Worm (Caenorhabditis elegans) whole organism, L3 larva: ENCODE data around the gene sre-2.

Experiments
- R02D3.7 ChIP-seq: fragments of 150-350 bp; optimal IDR thresholded peaks from 2 replicates; lab custom pipeline; 2014; ENCODE audit warnings: missing biosample characterization, missing genetic modification characterization
- ZK546.5 ChIP-seq: sonication (generic microtip); optimal IDR thresholded peaks from 2 replicates; lab custom pipeline; 2017; ENCODE audit warnings: missing biosample characterization, missing genetic modification characterization
- aly-2 ChIP-seq: fragments of 150-350 bp; optimal IDR thresholded peaks from 2 replicates; lab custom pipeline; 2014; ENCODE audit warnings: missing biosample characterization, missing genetic modification characterization
- ama-1 ChIP-seq: fragments of 150-350 bp; optimal IDR thresholded peaks from 2 replicates; lab custom pipeline; 2018
- ceh-16 ChIP-seq: sonication (generic microtip); optimal IDR thresholded peaks from 2 replicates; lab custom pipeline; 2017; ENCODE audit warnings: missing biosample characterization, missing genetic modification characterization
- ceh-28 ChIP-seq: fragments of 150-350 bp; optimal IDR thresholded peaks from 2 replicates; lab custom pipeline; 2014; ENCODE audit warnings: missing biosample characterization, missing genetic modification reagents, missing genetic modification characterization
- ceh-82 ChIP-seq: fragments of 150-350 bp; optimal IDR thresholded peaks from 2 replicates; lab custom pipeline; 2014; ENCODE audit warnings: missing biosample characterization, missing genetic modification characterization
- ceh-9 ChIP-seq: sonication (generic microtip); optimal IDR thresholded peaks from 2 replicates; lab custom pipeline; 2018; ENCODE audit warnings: missing biosample characterization, missing genetic modification characterization
- daf-12 ChIP-seq: fragments of 150-350 bp; optimal IDR thresholded peaks from 2 replicates; lab custom pipeline; 2014; ENCODE audit warnings: missing biosample characterization, missing genetic modification reagents, missing genetic modification characterization
- egl-27 ChIP-seq: sonication (generic microtip); optimal IDR thresholded peaks from 4 replicates; lab custom pipeline; 2017; ENCODE audit warnings: missing biosample characterization, missing genetic modification reagents, missing genetic modification characterization
- egl-5 ChIP-seq: fragments of 150-350 bp; optimal IDR thresholded peaks from 2 replicates; lab custom pipeline; 2017; ENCODE audit warnings: missing biosample characterization, missing genetic modification reagents, missing genetic modification characterization, inconsistent platforms
- elt-1 ChIP-seq: fragments of 150-350 bp; optimal IDR thresholded peaks from 2 replicates; lab custom pipeline; 2014; ENCODE audit warnings: missing biosample characterization, missing genetic modification characterization
- elt-2 ChIP-seq: sonication (generic microtip); optimal IDR thresholded peaks from 2 replicates; lab custom pipeline; 2016; ENCODE audit warnings: missing genetic modification reagents, mild to moderate bottlenecking, missing genetic modification characterization, missing compliant biosample characterization
- elt-3 ChIP-seq, 3 experiments: fragments of 150-350 bp in 1 of 3; sonication (generic microtip) in 2 of 3; optimal IDR thresholded peaks; 2 replicates in 2 of 3; 4 replicates in 1 of 3; lab custom pipeline; 2014 to 2017; ENCODE audit warnings: missing biosample characterization in 3 of 3, missing genetic modification characterization in 3 of 3
- eor-1 ChIP-seq, 2 experiments: fragments of 150-350 bp; optimal IDR thresholded peaks; 2 replicates each; lab custom pipeline; 2014 to 2018; ENCODE audit warnings: missing biosample characterization in 2 of 2, missing genetic modification characterization in 2 of 2
- fkh-10 ChIP-seq: sonication (generic microtip); optimal IDR thresholded peaks from 2 replicates; lab custom pipeline; 2017; ENCODE audit warnings: missing biosample characterization, missing genetic modification reagents, missing genetic modification characterization
- fkh-2 ChIP-seq: fragments of 150-350 bp; optimal IDR thresholded peaks from 2 replicates; lab custom pipeline; 2014; ENCODE audit warnings: missing biosample characterization, missing genetic modification reagents, missing genetic modification characterization
- fos-1 ChIP-seq: fragments of 150-350 bp; optimal IDR thresholded peaks from 2 replicates; lab custom pipeline; 2014; ENCODE audit warnings: missing biosample characterization, missing genetic modification characterization
- hmg-11 ChIP-seq: sonication (generic microtip); optimal IDR thresholded peaks from 2 replicates; lab custom pipeline; 2016; ENCODE audit warnings: missing genetic modification characterization, missing compliant biosample characterization
- jun-1 ChIP-seq: fragments of 150-350 bp; optimal IDR thresholded peaks from 2 replicates; lab custom pipeline; 2014; ENCODE audit warnings: missing biosample characterization, missing genetic modification reagents, missing genetic modification characterization
- lin-15B ChIP-seq: fragments of 150-350 bp; optimal IDR thresholded peaks from 2 replicates; lab custom pipeline; 2014; ENCODE audit warnings: missing biosample characterization, missing genetic modification characterization
- lin-39 ChIP-seq: fragments of 150-350 bp; optimal IDR thresholded peaks from 2 replicates; lab custom pipeline; 2018; ENCODE audit warnings: missing biosample characterization, missing genetic modification reagents, missing genetic modification characterization
- lsy-12 ChIP-seq: sonication (generic microtip); optimal IDR thresholded peaks from 2 replicates; lab custom pipeline; 2016; ENCODE audit warnings: mild to moderate bottlenecking, missing genetic modification characterization, missing compliant biosample characterization
- mdl-1 ChIP-seq: fragments of 150-350 bp; optimal IDR thresholded peaks from 2 replicates; lab custom pipeline; 2014; ENCODE audit warnings: missing biosample characterization, missing genetic modification characterization
- mml-1 ChIP-seq: fragments of 150-350 bp; sonication (generic microtip); optimal IDR thresholded peaks from 3 replicates; lab custom pipeline; 2014; ENCODE audit warnings: missing biosample characterization, missing genetic modification characterization
- nfya-1 ChIP-seq: sonication (generic microtip); optimal IDR thresholded peaks from 2 replicates; lab custom pipeline; 2017; ENCODE audit warnings: missing genetic modification characterization, mild to moderate bottlenecking, missing compliant biosample characterization, antibody characterized with exemption, moderate library complexity; ENCODE audit not compliant: insufficient read depth
- nhr-11 ChIP-seq: fragments of 150-350 bp; optimal IDR thresholded peaks from 2 replicates; lab custom pipeline; 2014; ENCODE audit warnings: missing biosample characterization, missing genetic modification characterization
- nhr-12 ChIP-seq: fragments of 150-350 bp; optimal IDR thresholded peaks from 2 replicates; lab custom pipeline; 2014; ENCODE audit warnings: missing biosample characterization, missing genetic modification characterization
- nhr-23 ChIP-seq: fragments of 150-350 bp; optimal IDR thresholded peaks from 2 replicates; lab custom pipeline; 2014; ENCODE audit warnings: missing biosample characterization, missing genetic modification reagents, missing genetic modification characterization
- nhr-237 ChIP-seq: fragments of 150-350 bp; optimal IDR thresholded peaks from 2 replicates; lab custom pipeline; 2014; ENCODE audit warnings: missing biosample characterization, missing genetic modification characterization
- nhr-25 ChIP-seq: sonication (generic microtip); optimal IDR thresholded peaks from 2 replicates; lab custom pipeline; 2017; ENCODE audit warnings: missing biosample characterization, missing genetic modification characterization
- nhr-28 ChIP-seq: fragments of 150-350 bp; optimal IDR thresholded peaks from 2 replicates; lab custom pipeline; 2014; ENCODE audit warnings: missing biosample characterization, missing genetic modification characterization
- nhr-43 ChIP-seq: sonication (generic microtip); optimal IDR thresholded peaks from 2 replicates; lab custom pipeline; 2016; ENCODE audit warnings: mild to moderate bottlenecking, missing genetic modification characterization, missing compliant biosample characterization; ENCODE audit not compliant: poor library complexity, severe bottlenecking
- nhr-67 ChIP-seq: fragments of 150-350 bp; optimal IDR thresholded peaks from 2 replicates; lab custom pipeline; 2014; ENCODE audit warnings: missing biosample characterization, missing genetic modification characterization
- nhr-76 ChIP-seq: fragments of 150-350 bp; sonication (generic microtip); optimal IDR thresholded peaks from 5 replicates; lab custom pipeline; 2014; ENCODE audit warnings: missing biosample characterization, missing genetic modification characterization
- nhr-77 ChIP-seq: fragments of 150-350 bp; optimal IDR thresholded peaks from 2 replicates; lab custom pipeline; 2014; ENCODE audit warnings: missing biosample characterization, missing genetic modification characterization
- pha-4 ChIP-seq: fragments of 150-350 bp; optimal IDR thresholded peaks from 2 replicates; lab custom pipeline; 2014; ENCODE audit warnings: missing biosample characterization, missing genetic modification reagents, missing genetic modification characterization
- pqm-1 ChIP-seq: fragments of 150-350 bp; optimal IDR thresholded peaks from 2 replicates; lab custom pipeline; 2017; ENCODE audit warnings: missing biosample characterization, missing genetic modification characterization, inconsistent platforms
- sea-2 ChIP-seq: fragments of 150-350 bp; sonication (generic microtip); optimal IDR thresholded peaks from 4 replicates; lab custom pipeline; 2014; ENCODE audit warnings: missing biosample characterization, missing genetic modification reagents, missing genetic modification characterization
- skn-1 ChIP-seq: fragments of 150-350 bp; optimal IDR thresholded peaks from 2 replicates; lab custom pipeline; 2014; ENCODE audit warnings: missing biosample characterization, missing genetic modification characterization
- snpc-4 ChIP-seq: fragments of 150-350 bp; optimal IDR thresholded peaks from 2 replicates; lab custom pipeline; 2014; ENCODE audit warnings: missing biosample characterization, missing genetic modification characterization
- tbx-2 ChIP-seq: sonication (generic microtip); optimal IDR thresholded peaks from 2 replicates; lab custom pipeline; 2016; ENCODE audit warnings: mild to moderate bottlenecking, missing genetic modification characterization, missing compliant biosample characterization
- unc-39 ChIP-seq: sonication (generic microtip); optimal IDR thresholded peaks from 4 replicates; lab custom pipeline; 2017; ENCODE audit warnings: missing biosample characterization, missing genetic modification characterization
- unc-62 ChIP-seq: fragments of 150-350 bp; sonication (generic microtip); optimal IDR thresholded peaks from 4 replicates; lab custom pipeline; 2014; ENCODE audit warnings: missing biosample characterization, missing genetic modification reagents, missing genetic modification characterization
- zag-1 ChIP-seq: fragments of 150-350 bp; optimal IDR thresholded peaks from 2 replicates; lab custom pipeline; 2014; ENCODE audit warnings: missing biosample characterization, missing genetic modification characterization
- ztf-11 ChIP-seq: fragments of 150-350 bp; optimal IDR thresholded peaks from 2 replicates; lab custom pipeline; 2014; ENCODE audit warnings: missing biosample characterization, missing genetic modification characterization
- ztf-4 ChIP-seq: fragments of 150-350 bp; optimal IDR thresholded peaks from 2 replicates; lab custom pipeline; 2014; ENCODE audit warnings: missing biosample characterization, missing genetic modification characterization

Gene sre-2

DNA sequence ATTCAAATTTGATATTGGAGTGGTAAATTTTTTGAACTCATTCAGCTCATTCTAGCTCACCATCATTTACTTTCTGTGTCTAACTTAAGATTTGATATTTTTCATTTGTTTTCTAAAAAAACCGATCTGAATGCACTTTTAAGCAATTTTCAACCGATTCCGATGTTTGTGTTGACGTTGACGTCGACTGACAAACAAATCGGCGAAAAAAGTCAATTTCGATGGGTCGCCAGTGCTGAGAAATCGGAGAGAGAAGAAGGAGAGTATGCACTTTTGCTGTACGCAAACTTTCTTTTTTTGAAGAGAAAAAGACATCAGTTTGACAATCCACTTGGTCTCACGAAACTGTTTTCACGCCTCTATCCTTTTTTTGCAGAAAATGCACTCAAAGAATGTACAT, 23.5 kb upstream of the sre-2 start:
- TF ChIP-seq pha-4 (tag; lab: Kevin White, UChicago) (peak; percentile 54), ceh-16 (no peak)

- peak; percentile 96 for TF ChIP-seq nfya-1 (tag; lab: Kevin White, UChicago)
- TF ChIP-seq fkh-10 (GFP tag; lab: Kevin White, UChicago) = no peak
- TF ChIP-seq nhr-25 (tag; lab: Kevin White, UChicago) = peak; percentile 29
- TF ChIP-seq ceh-82 (tag; lab: Kevin White, UChicago) = no peak
- TF ChIP-seq nhr-76 = no peak
- peak; percentile 68 for TF ChIP-seq hmg-11 (tag; lab: Kevin White, UChicago)
- TF ChIP-seq sea-2 (GFP tag; lab: Kevin White, UChicago) = no peak
- TF ChIP-seq lin-15B = peak; percentile 71
- TF ChIP-seq zag-1 = no peak
- no peak for TF ChIP-seq eor-1 (tag; optimal IDR thresholded peaks at IDR 0.05; lab: Kevin White, UChicago)
- no peak for TF ChIP-seq ceh-9 (tag; lab: Kevin White, UChicago)
- TF ChIP-seq aly-2 (tag; lab: Kevin White, UChicago) = no peak
- TF ChIP-seq nhr-67 = no peak
- no peak for TF ChIP-seq tbx-2
- TF ChIP-seq elt-3 (tag; optimal IDR thresholded peaks at IDR 0.05; lab: Kevin White, UChicago) = no peak
- TF ChIP-seq egl-27 = no peak
- TF ChIP-seq unc-62 (GFP tag; lab: Kevin White, UChicago) = no peak
- no peak for TF ChIP-seq jun-1
- peak; percentile 48 for TF ChIP-seq elt-2
- TF ChIP-seq nhr-23 (tag; lab: Kevin White, UChicago) = peak; percentile 59
- no peak for TF ChIP-seq ceh-16
- TF ChIP-seq pha-4 (tag; lab: Kevin White, UChicago) = peak; percentile 93
- TF ChIP-seq snpc-4 (tag; lab: Kevin White, UChicago) = peak; percentile 60
- TF ChIP-seq fos-1 (tag; lab: Kevin White, UChicago) = no peak
- no peak for TF ChIP-seq elt-1 (tag; lab: Kevin White, UChicago)
- peak; percentile 1 for TF ChIP-seq lsy-12 (tag; lab: Kevin White, UChicago)
- no peak for TF ChIP-seq R02D3.7 (tag; lab: Kevin White, UChicago)
- no peak for TF ChIP-seq fkh-2
- peak; percentile 31 for TF ChIP-seq pqm-1 (tag; lab: Kevin White, UChicago)
- TF ChIP-seq nhr-28 (tag; lab: Kevin White, UChicago) = no peak
- no peak for TF ChIP-seq daf-12 (tag; lab: Kevin White, UChicago)
- no peak for TF ChIP-seq unc-39 (tag; lab: Kevin White, UChicago)
- TF ChIP-seq ceh-28 (tag; lab: Kevin White, UChicago) = no peak
- TF ChIP-seq nhr-11 (tag; lab: Kevin White, UChicago) = no peak
- peak; percentile 21 for TF ChIP-seq lin-39
- TF ChIP-seq nhr-12 (tag; lab: Kevin White, UChicago) = no peak
- no peak for TF ChIP-seq nhr-237 (tag; lab: Kevin White, UChicago)
- no peak for TF ChIP-seq ZK546.5
- no peak for TF ChIP-seq mml-1 (tag; lab: Kevin White, UChicago)
- TF ChIP-seq nhr-43 (tag; lab: Kevin White, UChicago) = peak; percentile 46
- TF ChIP-seq mdl-1 (tag; lab: Kevin White, UChicago) = no peak
- no peak for TF ChIP-seq ztf-4 (tag; lab: Kevin White, UChicago)
- TF ChIP-seq nhr-77 = no peak
- peak; percentile 42 for TF ChIP-seq skn-1 (tag; lab: Kevin White, UChicago)
- peak; percentile 8 for TF ChIP-seq egl-5 (tag; lab: Kevin White, UChicago)
- TF ChIP-seq ama-1 (lab: Kevin White, UChicago) = peak; percentile 54
- no peak for TF ChIP-seq ztf-11 (tag; lab: Kevin White, UChicago)
Observed at ce11 chrII:8124867-8125266, 22.9 kb upstream of the sre-2 start, which contains the start of gene ire-1. TSS of gene ire-1 (minus strand) at chrII:8124910.
